Worm (Caenorhabditis elegans) whole organism, L4/young adult: ENCODE data around the gene srg-17.

Source experiments
- W03F9.2 ChIP-seq: fragments of 150-350 bp; optimal IDR thresholded peaks from 2 replicates; lab custom pipeline; 2014; ENCODE audit warnings: missing biosample characterization, missing genetic modification characterization
- dao-5 ChIP-seq: sonication (generic microtip); optimal IDR thresholded peaks from 2 replicates; lab custom pipeline; 2016; ENCODE audit warnings: missing genotype, missing genetic modification characterization, moderate library complexity, missing compliant biosample characterization
- him-1 ChIP-seq: sonication (generic microtip); optimal IDR thresholded peaks from 2 replicates; lab custom pipeline; 2016; ENCODE audit warnings: missing genotype, missing genetic modification reagents, missing genetic modification characterization, missing compliant biosample characterization

Gene srg-17

ce11 chrII:12519616-12520015 lies 46.1 kb downstream of the srg-17 start, which contains the start of gene ceh-99:
Gene ceh-99, plus strand, starts transcription at chrII:12519981.
- no peak for TF ChIP-seq dao-5 (tag; lab: Kevin White, UChicago)
- no peak for TF ChIP-seq W03F9.2 (tag; lab: Kevin White, UChicago)
- no peak for TF ChIP-seq him-1 (tag; lab: Kevin White, UChicago)
